Worm (Caenorhabditis elegans): ENCODE measurements around the gene F10D2.8.
A peak's percentile ranks its signal among the peaks of the same experiment; 100 is the strongest.

The F10D2.8 gene

DNA sequence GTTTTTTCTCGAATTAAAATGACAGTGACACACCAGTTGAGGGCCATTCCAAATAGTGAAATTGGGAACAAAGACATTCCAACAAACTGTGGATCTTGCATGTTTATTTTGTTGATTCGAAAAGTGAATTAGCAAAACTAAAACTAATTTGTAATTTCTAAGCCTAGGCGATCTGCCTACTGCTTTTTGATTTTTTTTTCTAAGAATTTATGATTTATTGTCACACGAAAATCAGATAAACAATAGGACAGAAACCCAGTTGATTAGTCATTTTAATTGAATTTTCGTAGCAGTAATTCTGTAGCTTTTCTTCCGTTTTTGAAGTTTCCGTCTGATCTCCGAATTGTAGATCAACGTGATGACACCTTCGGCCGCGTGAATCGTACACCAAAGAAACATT lies 31.7 kb downstream of the F10D2.8 start, which contains the start of gene srx-33:
Gene srx-33 (minus strand): TSS at position 101 of the 400 bp plus-strand sequence.
- TF ChIP-seq nfya-1 (tag; optimal IDR thresholded peaks at IDR 0.05) (no peak), ets-4 (tag; optimal IDR thresholded peaks at IDR 0.05) (no peak), gmeb-2 (tag; optimal IDR thresholded peaks at IDR 0.05) (no peak), C08G9.2 (tag; optimal IDR thresholded peaks at IDR 0.05) (no peak), ttx-3 (tag; optimal IDR thresholded peaks at IDR 0.05) (no peak), pha-4 (tag; optimal IDR thresholded peaks at IDR 0.05) (no peak), ceh-22 (tag; optimal IDR thresholded peaks at IDR 0.05) (no peak), fax-1 (tag; optimal IDR thresholded peaks at IDR 0.05) (no peak), dmd-4 (tag; optimal IDR thresholded peaks at IDR 0.05; ENCODE audit: borderline replicate concordance) (no peak), ceh-45 (GFP tag; IDR thresholded peaks at IDR 0.05) (no peak), fkh-6 (tag; optimal IDR thresholded peaks at IDR 0.05) (no peak), dve-1 (tag; optimal IDR thresholded peaks at IDR 0.05) (no peak), sox-2 (GFP tag; IDR thresholded peaks at IDR 0.05) (no peak), sox-4 (tag; optimal IDR thresholded peaks at IDR 0.05) (no peak), ceh-30 (tag; optimal IDR thresholded peaks at IDR 0.05) (no peak)

DNA sequence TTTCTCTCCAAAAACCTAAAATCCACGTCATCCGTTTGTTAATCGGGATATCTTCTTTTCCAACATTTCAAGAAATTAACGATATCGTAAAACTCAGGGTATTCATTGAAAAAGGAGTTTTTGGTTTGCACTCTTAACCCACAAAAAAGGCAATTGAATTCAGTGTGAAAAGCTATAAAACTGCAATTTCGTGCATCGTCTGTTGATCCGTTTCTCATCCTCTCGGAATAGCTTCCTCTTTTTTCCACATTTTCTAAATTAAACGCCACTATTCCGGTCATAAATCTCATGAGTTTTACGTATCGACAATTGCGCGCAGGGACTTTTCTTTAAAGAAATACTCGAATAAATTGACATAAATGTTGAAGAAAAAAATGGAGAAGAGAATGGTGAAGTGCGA lies 38.3 kb downstream of the F10D2.8 start:
- TF ChIP-seq pax-1 (tag; optimal IDR thresholded peaks at IDR 0.05) (no peak), ref-2 (tag; optimal IDR thresholded peaks at IDR 0.05) (no peak), rnt-1 (tag; optimal IDR thresholded peaks at IDR 0.05) (no peak)

DNA sequence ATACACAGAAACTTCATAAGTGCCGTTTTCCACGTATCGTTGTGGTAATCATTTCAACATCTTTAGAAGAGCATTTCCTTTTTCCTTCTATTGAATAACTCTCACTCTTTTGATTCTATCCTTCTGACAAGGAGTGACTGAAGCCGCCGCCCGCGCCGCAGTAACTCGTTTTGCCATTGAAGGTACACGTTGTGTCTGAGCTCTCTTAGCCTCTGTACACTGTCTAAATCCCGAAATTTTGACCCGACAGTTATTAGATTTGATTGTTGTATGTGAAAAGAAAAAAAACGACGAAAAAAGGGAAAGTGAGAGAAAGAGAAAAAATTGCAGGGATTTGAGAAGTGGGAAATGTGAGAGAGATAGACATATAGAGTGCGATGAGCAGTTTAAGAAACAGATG lies 39.2 kb downstream of the F10D2.8 start:
- TF ChIP-seq unc-42 (tag; optimal IDR thresholded peaks at IDR 0.05) = peak; percentile 96
- no peak for TF ChIP-seq madf-2 (tag; optimal IDR thresholded peaks at IDR 0.05)
- TF ChIP-seq fkh-10 (GFP tag; optimal IDR thresholded peaks at IDR 0.05) = peak; percentile 10

DNA sequence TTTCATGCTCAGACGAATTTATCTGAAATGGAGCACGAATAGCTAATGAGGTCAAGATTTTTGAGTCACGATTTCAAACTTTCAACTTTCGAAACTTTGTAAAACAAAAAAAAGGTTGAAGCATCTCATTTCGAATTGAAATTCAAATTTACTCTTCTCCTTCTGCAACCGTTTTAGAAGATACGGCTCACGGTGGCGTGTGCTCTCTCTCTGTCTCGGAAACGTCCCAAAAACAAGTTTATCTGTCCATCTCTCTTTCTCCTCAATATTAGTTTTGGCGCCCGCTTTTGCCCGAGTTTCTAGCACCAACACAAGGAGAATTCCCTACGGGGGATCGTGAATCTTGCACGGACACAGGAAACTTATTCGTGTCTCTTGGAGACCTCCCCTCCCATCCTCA lies 40.1 kb downstream of the F10D2.8 start:
- TF ChIP-seq unc-42 (tag; optimal IDR thresholded peaks at IDR 0.05) (peak; percentile 71), ceh-6 (GFP tag; optimal IDR thresholded peaks at IDR 0.05) (no peak)

DNA sequence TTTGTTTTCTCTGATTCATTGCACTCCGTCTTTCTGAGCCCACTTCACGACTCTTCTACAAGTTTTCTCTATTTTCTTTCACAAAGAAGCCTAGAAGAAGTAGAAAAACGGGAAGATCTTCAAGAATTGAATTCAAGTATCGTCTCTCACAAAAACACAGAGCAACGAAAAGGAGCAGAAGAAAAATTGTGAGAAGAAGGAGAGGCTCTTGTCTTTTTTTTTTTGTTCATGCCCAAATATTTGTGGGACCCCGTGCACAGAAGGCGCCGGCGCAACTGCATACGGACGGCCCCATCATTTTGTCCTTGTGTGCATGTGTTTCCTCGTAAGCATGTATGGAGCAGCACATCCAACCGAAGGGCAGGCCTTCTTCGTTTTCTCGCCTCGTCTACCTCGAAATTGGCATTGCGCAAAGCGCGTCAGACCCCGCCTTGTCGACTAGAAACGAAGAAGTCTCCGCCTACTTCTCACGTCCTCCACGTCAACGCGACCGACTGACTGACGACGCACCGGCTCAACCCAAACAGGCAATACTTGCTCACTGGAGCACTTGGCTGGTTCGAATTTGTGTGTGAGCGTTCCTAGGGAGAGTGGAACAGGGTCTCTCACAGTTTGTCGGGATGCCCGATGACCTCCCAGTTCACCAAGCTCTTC lies 43.9 kb downstream of the F10D2.8 start:
- TF ChIP-seq unc-42 (tag; optimal IDR thresholded peaks at IDR 0.05) (peak; percentile 37), ttx-3 (tag; optimal IDR thresholded peaks at IDR 0.05) (no peak), sox-4 (tag; optimal IDR thresholded peaks at IDR 0.05) (no peak), fax-1 (tag; optimal IDR thresholded peaks at IDR 0.05) (no peak), hlh-6 (tag; optimal IDR thresholded peaks at IDR 0.05) (peak; percentile 34), nhr-232 (tag; optimal IDR thresholded peaks at IDR 0.05) (no peak)

DNA sequence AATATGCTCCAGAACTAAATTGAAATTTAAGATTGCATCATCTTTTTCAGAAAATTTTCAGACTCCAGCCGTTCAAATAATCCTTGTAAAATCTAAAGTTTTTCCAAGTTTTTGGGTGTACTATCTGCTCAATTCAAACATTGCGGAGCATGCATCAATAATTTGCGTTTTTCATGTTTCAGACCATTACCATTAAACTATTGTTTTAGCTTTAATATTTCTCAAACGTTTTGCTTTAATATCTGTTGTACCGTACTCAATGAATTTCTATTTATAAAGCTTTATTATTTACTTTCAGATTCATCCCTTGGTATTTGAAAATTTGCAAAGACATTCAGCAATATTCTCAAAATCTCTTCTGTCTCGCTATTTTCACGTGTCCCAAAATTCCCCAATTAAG lies 47.3 kb downstream of the F10D2.8 start, which contains the start of gene odr-2:
Gene odr-2 (plus strand): TSS at position 301 of the 400 bp plus-strand sequence.
- TF ChIP-seq pqm-1 (tag; optimal IDR thresholded peaks at IDR 0.05) (no peak), fkh-6 (tag; optimal IDR thresholded peaks at IDR 0.05) (no peak), ztf-16 (tag; optimal IDR thresholded peaks at IDR 0.05) (no peak), nfya-1 (tag; optimal IDR thresholded peaks at IDR 0.05) (no peak), ceh-6 (GFP tag; optimal IDR thresholded peaks at IDR 0.05) (no peak), unc-3 (GFP tag; conservative IDR thresholded peaks at IDR 0.05) (no peak), unc-3 (tag; optimal IDR thresholded peaks at IDR 0.05) (no peak), fkh-10 (GFP tag; optimal IDR thresholded peaks at IDR 0.05) (no peak), dve-1 (tag; optimal IDR thresholded peaks at IDR 0.05) (no peak), tbx-7 (tag; optimal IDR thresholded peaks at IDR 0.05) (no peak), rnt-1 (tag; optimal IDR thresholded peaks at IDR 0.05) (no peak)

All from whole organism, late embryonic.